Worm (Caenorhabditis elegans) whole organism, L3 larva: ENCODE results near the gene lgc-42.

Experiments
- ZK546.5 ChIP-seq: sonication (generic microtip); optimal IDR thresholded peaks from 2 replicates; lab custom pipeline; 2017; ENCODE audit warnings: missing biosample characterization, missing genetic modification characterization
- aly-2 ChIP-seq: fragments of 150-350 bp; optimal IDR thresholded peaks from 2 replicates; lab custom pipeline; 2014; ENCODE audit warnings: missing biosample characterization, missing genetic modification characterization
- ama-1 ChIP-seq: fragments of 150-350 bp; optimal IDR thresholded peaks from 2 replicates; lab custom pipeline; 2018
- ceh-16 ChIP-seq: sonication (generic microtip); optimal IDR thresholded peaks from 2 replicates; lab custom pipeline; 2017; ENCODE audit warnings: missing biosample characterization, missing genetic modification characterization
- ceh-28 ChIP-seq: fragments of 150-350 bp; optimal IDR thresholded peaks from 2 replicates; lab custom pipeline; 2014; ENCODE audit warnings: missing biosample characterization, missing genetic modification reagents, missing genetic modification characterization
- ceh-82 ChIP-seq: fragments of 150-350 bp; optimal IDR thresholded peaks from 2 replicates; lab custom pipeline; 2014; ENCODE audit warnings: missing biosample characterization, missing genetic modification characterization
- daf-12 ChIP-seq: fragments of 150-350 bp; optimal IDR thresholded peaks from 2 replicates; lab custom pipeline; 2014; ENCODE audit warnings: missing biosample characterization, missing genetic modification reagents, missing genetic modification characterization
- egl-27 ChIP-seq: sonication (generic microtip); optimal IDR thresholded peaks from 4 replicates; lab custom pipeline; 2017; ENCODE audit warnings: missing biosample characterization, missing genetic modification reagents, missing genetic modification characterization
- elt-1 ChIP-seq: fragments of 150-350 bp; optimal IDR thresholded peaks from 2 replicates; lab custom pipeline; 2014; ENCODE audit warnings: missing biosample characterization, missing genetic modification characterization
- elt-2 ChIP-seq: sonication (generic microtip); optimal IDR thresholded peaks from 2 replicates; lab custom pipeline; 2016; ENCODE audit warnings: missing genetic modification reagents, mild to moderate bottlenecking, missing genetic modification characterization, missing compliant biosample characterization
- elt-3 ChIP-seq, 3 experiments: fragments of 150-350 bp in 1 of 3; sonication (generic microtip) in 2 of 3; optimal IDR thresholded peaks; 2 replicates in 2 of 3; 4 replicates in 1 of 3; lab custom pipeline; 2014 to 2017; ENCODE audit warnings: missing biosample characterization in 3 of 3, missing genetic modification characterization in 3 of 3
- eor-1 ChIP-seq, 2 experiments: fragments of 150-350 bp; optimal IDR thresholded peaks; 2 replicates each; lab custom pipeline; 2014 to 2018; ENCODE audit warnings: missing biosample characterization in 2 of 2, missing genetic modification characterization in 2 of 2
- fkh-2 ChIP-seq: fragments of 150-350 bp; optimal IDR thresholded peaks from 2 replicates; lab custom pipeline; 2014; ENCODE audit warnings: missing biosample characterization, missing genetic modification reagents, missing genetic modification characterization
- hmg-11 ChIP-seq: sonication (generic microtip); optimal IDR thresholded peaks from 2 replicates; lab custom pipeline; 2016; ENCODE audit warnings: missing genetic modification characterization, missing compliant biosample characterization
- jun-1 ChIP-seq: fragments of 150-350 bp; optimal IDR thresholded peaks from 2 replicates; lab custom pipeline; 2014; ENCODE audit warnings: missing biosample characterization, missing genetic modification reagents, missing genetic modification characterization
- lin-39 ChIP-seq: fragments of 150-350 bp; optimal IDR thresholded peaks from 2 replicates; lab custom pipeline; 2018; ENCODE audit warnings: missing biosample characterization, missing genetic modification reagents, missing genetic modification characterization
- lsy-12 ChIP-seq: sonication (generic microtip); optimal IDR thresholded peaks from 2 replicates; lab custom pipeline; 2016; ENCODE audit warnings: mild to moderate bottlenecking, missing genetic modification characterization, missing compliant biosample characterization
- mdl-1 ChIP-seq: fragments of 150-350 bp; optimal IDR thresholded peaks from 2 replicates; lab custom pipeline; 2014; ENCODE audit warnings: missing biosample characterization, missing genetic modification characterization
- nhr-11 ChIP-seq: fragments of 150-350 bp; optimal IDR thresholded peaks from 2 replicates; lab custom pipeline; 2014; ENCODE audit warnings: missing biosample characterization, missing genetic modification characterization
- nhr-12 ChIP-seq: fragments of 150-350 bp; optimal IDR thresholded peaks from 2 replicates; lab custom pipeline; 2014; ENCODE audit warnings: missing biosample characterization, missing genetic modification characterization
- nhr-237 ChIP-seq: fragments of 150-350 bp; optimal IDR thresholded peaks from 2 replicates; lab custom pipeline; 2014; ENCODE audit warnings: missing biosample characterization, missing genetic modification characterization
- nhr-28 ChIP-seq: fragments of 150-350 bp; optimal IDR thresholded peaks from 2 replicates; lab custom pipeline; 2014; ENCODE audit warnings: missing biosample characterization, missing genetic modification characterization
- nhr-43 ChIP-seq: sonication (generic microtip); optimal IDR thresholded peaks from 2 replicates; lab custom pipeline; 2016; ENCODE audit warnings: mild to moderate bottlenecking, missing genetic modification characterization, missing compliant biosample characterization; ENCODE audit not compliant: poor library complexity, severe bottlenecking
- nhr-76 ChIP-seq: fragments of 150-350 bp; sonication (generic microtip); optimal IDR thresholded peaks from 5 replicates; lab custom pipeline; 2014; ENCODE audit warnings: missing biosample characterization, missing genetic modification characterization
- pha-4 ChIP-seq: fragments of 150-350 bp; optimal IDR thresholded peaks from 2 replicates; lab custom pipeline; 2014; ENCODE audit warnings: missing biosample characterization, missing genetic modification reagents, missing genetic modification characterization
- pqm-1 ChIP-seq: fragments of 150-350 bp; optimal IDR thresholded peaks from 2 replicates; lab custom pipeline; 2017; ENCODE audit warnings: missing biosample characterization, missing genetic modification characterization, inconsistent platforms
- sea-2 ChIP-seq: fragments of 150-350 bp; sonication (generic microtip); optimal IDR thresholded peaks from 4 replicates; lab custom pipeline; 2014; ENCODE audit warnings: missing biosample characterization, missing genetic modification reagents, missing genetic modification characterization
- skn-1 ChIP-seq: fragments of 150-350 bp; optimal IDR thresholded peaks from 2 replicates; lab custom pipeline; 2014; ENCODE audit warnings: missing biosample characterization, missing genetic modification characterization
- snpc-4 ChIP-seq: fragments of 150-350 bp; optimal IDR thresholded peaks from 2 replicates; lab custom pipeline; 2014; ENCODE audit warnings: missing biosample characterization, missing genetic modification characterization
- tbx-2 ChIP-seq: sonication (generic microtip); optimal IDR thresholded peaks from 2 replicates; lab custom pipeline; 2016; ENCODE audit warnings: mild to moderate bottlenecking, missing genetic modification characterization, missing compliant biosample characterization
- unc-39 ChIP-seq: sonication (generic microtip); optimal IDR thresholded peaks from 4 replicates; lab custom pipeline; 2017; ENCODE audit warnings: missing biosample characterization, missing genetic modification characterization
- unc-62 ChIP-seq: fragments of 150-350 bp; sonication (generic microtip); optimal IDR thresholded peaks from 4 replicates; lab custom pipeline; 2014; ENCODE audit warnings: missing biosample characterization, missing genetic modification reagents, missing genetic modification characterization
- ztf-11 ChIP-seq: fragments of 150-350 bp; optimal IDR thresholded peaks from 2 replicates; lab custom pipeline; 2014; ENCODE audit warnings: missing biosample characterization, missing genetic modification characterization

lgc-42 gene

DNA sequence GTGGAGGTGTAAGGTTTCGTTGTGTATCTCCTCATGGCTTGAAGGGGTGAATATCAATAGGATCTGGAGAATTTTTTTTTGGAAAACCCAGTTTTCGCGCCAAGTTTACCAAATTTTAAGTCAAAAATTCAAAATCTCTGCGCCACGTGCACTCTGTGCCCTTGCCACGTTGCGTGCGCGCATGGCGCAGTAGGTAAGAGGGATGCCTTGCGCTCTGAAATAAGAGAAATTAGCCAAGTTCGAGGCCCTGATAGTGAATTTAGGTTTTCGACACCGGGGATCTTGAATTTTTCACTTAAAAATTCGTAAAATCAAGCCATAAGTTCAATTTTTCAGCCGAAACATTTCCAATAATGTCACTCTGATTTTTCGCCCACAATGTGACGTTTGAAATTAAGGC, 16.2 kb upstream of the lgc-42 start:
- no peak for TF ChIP-seq elt-1
- no peak for TF ChIP-seq nhr-28 (tag; lab: Kevin White, UChicago)
- TF ChIP-seq ztf-11 (tag; lab: Kevin White, UChicago): no peak
- TF ChIP-seq eor-1 (tag; optimal IDR thresholded peaks at IDR 0.05; lab: Kevin White, UChicago): no peak

ce11 chrIII:1982597-1983244, 14.9 kb upstream of the lgc-42 start, which contains the start of gene srd-66:
srd-66 (minus strand) TSS chrIII:1982647.
- no peak for TF ChIP-seq nhr-12 (tag; lab: Kevin White, UChicago)
- no peak for TF ChIP-seq jun-1 (tag; lab: Kevin White, UChicago)
- TF ChIP-seq tbx-2 (tag; lab: Kevin White, UChicago): no peak
- TF ChIP-seq pqm-1 (tag; lab: Kevin White, UChicago): no peak
- TF ChIP-seq nhr-43 (tag; lab: Kevin White, UChicago): no peak
- no peak for TF ChIP-seq elt-3 (tag; optimal IDR thresholded peaks at IDR 0.05; lab: Kevin White, UChicago)

- TF ChIP-seq nhr-11 (tag; lab: Kevin White, UChicago): no peak
- TF ChIP-seq skn-1 (tag; lab: Kevin White, UChicago): no peak
- no peak for TF ChIP-seq nhr-12 (tag; lab: Kevin White, UChicago)
- no peak for TF ChIP-seq ama-1 (lab: Kevin White, UChicago)
- no peak for TF ChIP-seq mdl-1 (tag; lab: Kevin White, UChicago)
- no peak for TF ChIP-seq daf-12 (tag; lab: Kevin White, UChicago)
- no peak for TF ChIP-seq elt-2 (tag; lab: Kevin White, UChicago)
- TF ChIP-seq sea-2 (GFP tag; lab: Kevin White, UChicago): no peak
- TF ChIP-seq nhr-237 (tag; lab: Kevin White, UChicago): no peak
- no peak for TF ChIP-seq ceh-28 (tag; lab: Kevin White, UChicago)
- TF ChIP-seq unc-62: no peak
- TF ChIP-seq aly-2 (tag; lab: Kevin White, UChicago): no peak
- TF ChIP-seq pqm-1 (tag; lab: Kevin White, UChicago): no peak
- TF ChIP-seq ceh-82: no peak
- no peak for TF ChIP-seq ceh-16 (tag; lab: Kevin White, UChicago)
- no peak for TF ChIP-seq snpc-4
- no peak for TF ChIP-seq ZK546.5
- TF ChIP-seq tbx-2 (tag; lab: Kevin White, UChicago): no peak
- no peak for TF ChIP-seq egl-27 (tag; lab: Kevin White, UChicago)
Observed at ce11 chrIII:1984860-1985259, 12.8 kb upstream of the lgc-42 start, which contains the start of gene Y39A3B.7. Y39A3B.7 (minus strand) TSS chrIII:1984960.

ce11 chrIII:1987693-1988092, 10.0 kb upstream of the lgc-42 start, which contains the start of gene Y39A3B.8:
Y39A3B.8 (plus strand) TSS chrIII:1987993.
- TF ChIP-seq ceh-28 (tag; lab: Kevin White, UChicago) (no peak), lsy-12 (tag; lab: Kevin White, UChicago) (no peak), unc-39 (tag; lab: Kevin White, UChicago) (no peak), daf-12 (tag; lab: Kevin White, UChicago) (no peak), nhr-76 (no peak), elt-1 (no peak), lin-39 (tag; lab: Kevin White, UChicago) (no peak)

DNA sequence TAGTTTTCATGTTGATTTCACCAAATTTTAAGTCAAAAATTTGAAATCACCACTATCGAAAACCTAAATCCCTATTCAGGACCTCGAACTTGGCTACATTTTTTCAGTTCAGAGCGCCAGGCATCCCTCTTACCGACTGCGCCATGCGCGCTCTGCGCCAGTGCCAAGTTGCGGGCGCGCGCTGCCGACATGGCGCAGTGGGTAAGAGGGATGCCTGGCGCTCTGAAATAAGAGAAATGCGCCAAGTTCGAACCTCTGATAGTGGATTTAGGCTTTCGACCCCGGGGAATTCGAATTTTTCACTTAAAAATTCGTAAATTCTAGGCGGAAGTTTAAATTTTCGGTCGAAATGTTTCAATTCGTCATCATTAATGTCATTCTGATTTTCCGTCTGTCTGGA, 7.7 kb upstream of the lgc-42 start:
- TF ChIP-seq elt-3 (tag; optimal IDR thresholded peaks at IDR 0.05; lab: Kevin White, UChicago) (no peak), tbx-2 (tag; lab: Kevin White, UChicago) (no peak), pha-4 (tag; lab: Kevin White, UChicago) (no peak), lin-39 (tag; lab: Kevin White, UChicago) (no peak), hmg-11 (tag; lab: Kevin White, UChicago) (no peak), sea-2 (GFP tag; lab: Kevin White, UChicago) (no peak), elt-2 (tag; lab: Kevin White, UChicago) (no peak), nhr-12 (tag; lab: Kevin White, UChicago) (no peak), fkh-2 (tag; lab: Kevin White, UChicago) (no peak)
